Worm (Caenorhabditis elegans) whole organism, L4 larva: Measurements from ENCODE around the gene cnt-2.
A peak's percentile ranks its signal among the peaks of the same experiment; 100 is the strongest.

Source experiments
- D1046.2 ChIP-seq: fragments of 200-800 bp; sonication (Bioruptor generic); IDR thresholded peaks from 2 replicates; pipeline ENCODE4 v1.3.6; 2022; ENCODE audit warnings: missing genetic modification characterization, missing compliant biosample characterization
- F10B5.3 ChIP-seq: sonication (generic microtip); optimal IDR thresholded peaks from 2 replicates; lab custom pipeline; 2016; ENCODE audit warnings: mild to moderate bottlenecking, missing genetic modification characterization, missing compliant biosample characterization
- F26F4.8 ChIP-seq: fragments of 200-800 bp; sonication (Bioruptor generic); conservative IDR thresholded peaks from 2 replicates; pipeline ENCODE4 v1.3.6; 2022; ENCODE audit warnings: missing genetic modification characterization, missing compliant biosample characterization
- R02D3.7 ChIP-seq: fragments of 150-350 bp; sonication (generic microtip); optimal IDR thresholded peaks from 3 replicates; lab custom pipeline; 2014; ENCODE audit warnings: missing biosample characterization, missing genetic modification characterization
- T20F7.1 ChIP-seq: fragments of 200-800 bp; sonication (Bioruptor generic); optimal IDR thresholded peaks from 2 replicates; lab custom pipeline; 2018; ENCODE audit warnings: mild to moderate bottlenecking, missing genetic modification characterization, missing compliant biosample characterization
- Y105C5A.15 ChIP-seq: fragments of 200-800 bp; sonication (Bioruptor generic); IDR thresholded peaks from 2 replicates; pipeline ENCODE4 v1.3.6; 2022; ENCODE audit warnings: missing genetic modification characterization, missing compliant biosample characterization
- Y5F2A.4 ChIP-seq: fragments of 200-800 bp; sonication (Bioruptor generic); optimal IDR thresholded peaks from 2 replicates; lab custom pipeline; 2018; ENCODE audit warnings: mild to moderate bottlenecking, missing genetic modification characterization, missing compliant biosample characterization
- Y75B8A.6 ChIP-seq: fragments of 200-800 bp; sonication (Bioruptor generic); IDR thresholded peaks from 2 replicates; pipeline ENCODE4 v1.3.6; 2022; ENCODE audit warnings: missing genetic modification reagents, missing genetic modification characterization, missing compliant biosample characterization
- ZK546.5 ChIP-seq, 2 experiments: sonication (generic microtip); optimal IDR thresholded peaks; 2 replicates each; lab custom pipeline; 2017; ENCODE audit warnings: missing biosample characterization in 2 of 2, missing genetic modification characterization in 2 of 2
- aha-1 ChIP-seq: fragments of 150-350 bp; peaks from one replicate; lab custom pipeline; 2014; ENCODE audit warnings: missing biosample characterization, missing genetic modification characterization
- arid-1 ChIP-seq: fragments of 200-800 bp; sonication (Bioruptor generic); conservative IDR thresholded peaks from 2 replicates; pipeline ENCODE4 v1.3.6; 2022; ENCODE audit warnings: missing genetic modification reagents, missing genetic modification characterization, missing compliant biosample characterization
- attf-4 ChIP-seq: sonication (generic microtip); optimal IDR thresholded peaks from 3 replicates; lab custom pipeline; 2017; ENCODE audit warnings: missing biosample characterization, missing genetic modification characterization
- ceh-28 ChIP-seq: fragments of 150-350 bp; optimal IDR thresholded peaks from 2 replicates; lab custom pipeline; 2014; ENCODE audit warnings: missing biosample characterization, missing genetic modification reagents, missing genetic modification characterization
- ceh-32 ChIP-seq: sonication (generic microtip); optimal IDR thresholded peaks from 2 replicates; lab custom pipeline; 2016; ENCODE audit warnings: mild to moderate bottlenecking, missing genetic modification characterization, missing compliant biosample characterization; ENCODE audit not compliant: poor library complexity
- ceh-82 ChIP-seq: sonication (generic microtip); optimal IDR thresholded peaks from 2 replicates; lab custom pipeline; 2017; ENCODE audit warnings: missing biosample characterization, missing genetic modification characterization
- ces-1 ChIP-seq: fragments of 150-350 bp; sonication (generic microtip); optimal IDR thresholded peaks from 4 replicates; lab custom pipeline; 2014; ENCODE audit warnings: missing biosample characterization, missing genetic modification reagents, missing genetic modification characterization
- daf-19 ChIP-seq: fragments of 200-800 bp; sonication (Bioruptor generic); conservative IDR thresholded peaks from 2 replicates; pipeline ENCODE4 v1.3.6; 2022; ENCODE audit warnings: missing genetic modification characterization, missing compliant biosample characterization
- dmd-6 ChIP-seq: fragments of 200-800 bp; sonication (Bioruptor generic); IDR thresholded peaks from 2 replicates; pipeline ENCODE4 v1.3.6; 2022; ENCODE audit warnings: missing genetic modification reagents, missing genetic modification characterization, missing compliant biosample characterization
- dmd-8 ChIP-seq: fragments of 200-800 bp; sonication (Bioruptor generic); IDR thresholded peaks from 2 replicates; pipeline ENCODE4 v1.3.6; 2022; ENCODE audit warnings: missing genetic modification characterization, missing compliant biosample characterization
- dmd-9 ChIP-seq: fragments of 200-800 bp; sonication (Bioruptor generic); IDR thresholded peaks from 2 replicates; pipeline ENCODE4 v1.3.6; 2022; ENCODE audit warnings: missing genetic modification reagents, missing genetic modification characterization, missing compliant biosample characterization
- dve-1 ChIP-seq: sonication (generic microtip); optimal IDR thresholded peaks from 2 replicates; lab custom pipeline; 2017; ENCODE audit warnings: antibody characterized with exemption, mild to moderate bottlenecking, missing genetic modification characterization, missing compliant biosample characterization; ENCODE audit not compliant: insufficient read depth
- egl-43 ChIP-seq: fragments of 200-800 bp; sonication (Bioruptor generic); IDR thresholded peaks from 2 replicates; pipeline ENCODE4 v1.3.6; 2022; ENCODE audit warnings: missing genetic modification reagents, missing genetic modification characterization, missing compliant biosample characterization
- fkh-10 ChIP-seq: fragments of 150-350 bp; optimal IDR thresholded peaks from 2 replicates; lab custom pipeline; 2014; ENCODE audit warnings: missing biosample characterization, missing genetic modification reagents, missing genetic modification characterization
- gei-8 ChIP-seq: fragments of 200-800 bp; sonication (Bioruptor generic); optimal IDR thresholded peaks from 2 replicates; lab custom pipeline; 2018; ENCODE audit warnings: mild to moderate bottlenecking, missing genetic modification characterization, missing compliant biosample characterization
- hlh-11 ChIP-seq: fragments of 200-800 bp; sonication (Bioruptor generic); optimal IDR thresholded peaks from 2 replicates; lab custom pipeline; 2018; ENCODE audit warnings: mild to moderate bottlenecking, missing genetic modification characterization, missing compliant biosample characterization
- hlh-30 ChIP-seq: sonication (generic microtip); optimal IDR thresholded peaks from 2 replicates; lab custom pipeline; 2017; ENCODE audit warnings: antibody characterized with exemption, mild to moderate bottlenecking, missing genetic modification characterization, missing compliant biosample characterization; ENCODE audit not compliant: insufficient read depth
- hmg-1.1 ChIP-seq: fragments of 200-800 bp; sonication (Bioruptor generic); IDR thresholded peaks from 2 replicates; pipeline ENCODE4 v1.3.6; 2022; ENCODE audit warnings: missing genetic modification reagents, missing genetic modification characterization, missing compliant biosample characterization
- lin-15B ChIP-seq: fragments of 150-350 bp; sonication (generic microtip); optimal IDR thresholded peaks from 3 replicates; lab custom pipeline; 2014; ENCODE audit warnings: missing biosample characterization, missing genetic modification characterization
- lin-39 ChIP-seq: fragments of 150-350 bp; optimal IDR thresholded peaks from 2 replicates; lab custom pipeline; 2014; ENCODE audit warnings: missing biosample characterization, missing genetic modification reagents, missing genetic modification characterization
- lir-3 ChIP-seq: sonication (generic microtip); optimal IDR thresholded peaks from 2 replicates; lab custom pipeline; 2016; ENCODE audit warnings: mild to moderate bottlenecking, missing genetic modification characterization, missing compliant biosample characterization
- lsy-2 ChIP-seq, 2 experiments: fragments of 150-350 bp in 1 of 2; sonication (generic microtip) in 1 of 2; optimal IDR thresholded peaks; 2 replicates each; lab custom pipeline; 2014 to 2017; ENCODE audit warnings: missing biosample characterization in 2 of 2, missing genetic modification characterization in 2 of 2
- madf-5 ChIP-seq, 2 experiments: fragments of 200-800 bp; sonication (Bioruptor generic); IDR thresholded peaks; 2 replicates each; pipeline ENCODE4 v1.3.6; 2022; ENCODE audit warnings: missing compliant biosample characterization in 2 of 2, missing genetic modification characterization in 2 of 2
- mdl-1 ChIP-seq, 2 experiments: fragments of 150-350 bp in 1 of 2; sonication (generic microtip) in 1 of 2; optimal IDR thresholded peaks; 2 replicates each; lab custom pipeline; 2014 to 2017; ENCODE audit warnings: missing biosample characterization in 2 of 2, missing genetic modification characterization in 2 of 2
- mep-1 ChIP-seq: fragments of 150-350 bp; sonication (generic microtip); optimal IDR thresholded peaks from 3 replicates; lab custom pipeline; 2014; ENCODE audit warnings: missing biosample characterization, missing genetic modification characterization
- mxl-2 ChIP-seq: fragments of 200-800 bp; sonication (Bioruptor generic); conservative IDR thresholded peaks from 2 replicates; pipeline ENCODE4 v1.3.6; 2022; ENCODE audit warnings: missing genetic modification reagents, missing genetic modification characterization, missing compliant biosample characterization
- mxl-3 ChIP-seq: fragments of 200-800 bp; sonication (Bioruptor generic); optimal IDR thresholded peaks from 2 replicates; lab custom pipeline; 2018; ENCODE audit warnings: mild to moderate bottlenecking, missing genetic modification characterization, missing compliant biosample characterization
- nhr-102 ChIP-seq: sonication (generic microtip); optimal IDR thresholded peaks from 2 replicates; lab custom pipeline; 2016; ENCODE audit warnings: mild to moderate bottlenecking, missing genetic modification characterization, moderate library complexity, missing compliant biosample characterization
- nhr-28 ChIP-seq: fragments of 150-350 bp; optimal IDR thresholded peaks from 2 replicates; lab custom pipeline; 2014; ENCODE audit warnings: missing biosample characterization, missing genetic modification characterization
- nhr-42 ChIP-seq: fragments of 200-800 bp; sonication (Bioruptor generic); IDR thresholded peaks from 2 replicates; pipeline ENCODE4 v1.3.6; 2022; ENCODE audit warnings: missing genetic modification characterization, missing compliant biosample characterization
- nhr-48 ChIP-seq: sonication (generic microtip); optimal IDR thresholded peaks from 2 replicates; lab custom pipeline; 2016; ENCODE audit warnings: mild to moderate bottlenecking, missing genetic modification characterization, missing compliant biosample characterization
- nhr-6 ChIP-seq: fragments of 150-350 bp; optimal IDR thresholded peaks from 2 replicates; lab custom pipeline; 2014; ENCODE audit warnings: missing biosample characterization, missing genetic modification characterization
- nhr-77 ChIP-seq: fragments of 150-350 bp; optimal IDR thresholded peaks from 2 replicates; lab custom pipeline; 2014; ENCODE audit warnings: missing biosample characterization, missing genetic modification characterization
- php-3 ChIP-seq: fragments of 200-800 bp; sonication (Bioruptor generic); IDR thresholded peaks from 2 replicates; pipeline ENCODE4 v1.3.6; 2022; ENCODE audit warnings: missing genetic modification reagents, missing genetic modification characterization, missing compliant biosample characterization
- pqm-1 ChIP-seq: sonication (generic microtip); optimal IDR thresholded peaks from 2 replicates; lab custom pipeline; 2017; ENCODE audit warnings: missing biosample characterization, missing genetic modification characterization
- rbr-2 ChIP-seq: sonication (generic microtip); optimal IDR thresholded peaks from 2 replicates; lab custom pipeline; 2016; ENCODE audit warnings: missing genotype, missing genetic modification characterization, missing compliant biosample characterization
- saeg-2 ChIP-seq: fragments of 200-800 bp; sonication (Bioruptor generic); IDR thresholded peaks from 2 replicates; pipeline ENCODE4 v1.3.6; 2022; ENCODE audit warnings: missing genetic modification reagents, missing genetic modification characterization, missing compliant biosample characterization
- sdz-12 ChIP-seq: fragments of 200-800 bp; sonication (Bioruptor generic); optimal IDR thresholded peaks from 2 replicates; lab custom pipeline; 2018; ENCODE audit warnings: mild to moderate bottlenecking, missing genetic modification characterization, missing compliant biosample characterization
- set-16 ChIP-seq: fragments of 200-800 bp; sonication (Bioruptor generic); IDR thresholded peaks from 2 replicates; pipeline ENCODE4 v1.3.6; 2022; ENCODE audit warnings: missing genetic modification reagents, missing genetic modification characterization, missing compliant biosample characterization
- skn-1 ChIP-seq: fragments of 150-350 bp; optimal IDR thresholded peaks from 2 replicates; lab custom pipeline; 2014; ENCODE audit warnings: missing biosample characterization, missing genetic modification characterization
- spr-1 ChIP-seq: sonication (generic microtip); optimal IDR thresholded peaks from 2 replicates; lab custom pipeline; 2016; ENCODE audit warnings: mild to moderate bottlenecking, missing genetic modification characterization, missing compliant biosample characterization
- spr-3 ChIP-seq: fragments of 200-800 bp; sonication (Bioruptor generic); optimal IDR thresholded peaks from 2 replicates; lab custom pipeline; 2018; ENCODE audit warnings: mild to moderate bottlenecking, missing genetic modification characterization, missing compliant biosample characterization
- tra-1 ChIP-seq: fragments of 200-800 bp; sonication (Bioruptor generic); IDR thresholded peaks from 2 replicates; pipeline ENCODE4 v1.3.6; 2022; ENCODE audit warnings: missing genetic modification reagents, missing genetic modification characterization, missing compliant biosample characterization

cnt-2 gene

DNA sequence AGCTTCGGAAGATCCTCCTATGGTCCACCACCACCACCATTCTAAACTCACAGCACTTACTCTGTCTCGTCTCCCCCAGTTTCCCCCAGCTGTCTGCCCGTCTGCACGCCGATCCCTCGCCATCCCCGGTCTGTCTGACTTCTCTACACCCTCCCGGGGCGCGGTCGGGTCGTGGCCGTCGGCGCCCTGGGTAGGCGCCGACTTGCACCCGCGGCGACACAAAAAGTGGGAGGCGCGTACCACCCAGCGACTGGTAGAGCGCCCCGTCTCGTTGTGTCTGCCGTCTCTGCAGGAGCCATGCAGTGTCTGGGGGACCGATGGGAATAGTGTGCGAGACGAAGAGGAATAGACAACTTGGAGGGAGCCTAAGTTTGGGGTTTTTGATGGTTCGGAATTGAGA lies 20.8 kb upstream of the cnt-2 start (continued):
- TF ChIP-seq hmg-1.1: peak; percentile 92
- TF ChIP-seq R02D3.7 (tag; lab: Kevin White, UChicago): no peak
- TF ChIP-seq php-3 (GFP tag; lab: Robert Waterston, UW): peak; percentile 72; the same call in 1 of the 2 replicates
- no peak for TF ChIP-seq ces-1
- no peak for TF ChIP-seq T20F7.1 (GFP tag; lab: Kevin White, UChicago)
- peak; percentile 100 for TF ChIP-seq set-16 (GFP tag; lab: Robert Waterston, UW)
- peak; percentile 41; the same call in 1 of the 2 replicates for TF ChIP-seq dmd-9 (GFP tag; lab: Robert Waterston, UW)
- TF ChIP-seq pqm-1: no peak
- 0 out of 2 replicates have a peak, but pooled peaks have one; percentile 50 for TF ChIP-seq Y105C5A.15
- no peak for TF ChIP-seq madf-5 (GFP tag; IDR thresholded peaks at IDR 0.05; lab: Robert Waterston, UW)
- peak; percentile 24 for TF ChIP-seq ceh-28
- peak; percentile 93 for TF ChIP-seq nhr-6 (tag; lab: Kevin White, UChicago)
- no peak for TF ChIP-seq D1046.2 (GFP tag; lab: Robert Waterston, UW)
- peak; percentile 97 for TF ChIP-seq hlh-11
- no peak for TF ChIP-seq lir-3
- peak; percentile 71 for TF ChIP-seq dmd-6 (GFP tag; lab: Robert Waterston, UW)
- peak; percentile 95 for TF ChIP-seq egl-43 (GFP tag; lab: Robert Waterston, UW)
- TF ChIP-seq ceh-32 (tag; lab: Kevin White, UChicago): no peak
- TF ChIP-seq Y5F2A.4 (GFP tag; lab: Kevin White, UChicago): no peak
- TF ChIP-seq nhr-28 (tag; lab: Kevin White, UChicago): peak; percentile 74
- peak; percentile 76 for TF ChIP-seq spr-3 (GFP tag; lab: Kevin White, UChicago)
- peak; percentile 93 for TF ChIP-seq dve-1 (tag; lab: Kevin White, UChicago)
- peak; percentile 82 for TF ChIP-seq nhr-42 (GFP tag; lab: Robert Waterston, UW)
- no peak for TF ChIP-seq lin-39
- TF ChIP-seq attf-4 (tag; lab: Kevin White, UChicago): no peak
- peak; percentile 60; the same call in 1 of the 2 replicates for TF ChIP-seq arid-1
- TF ChIP-seq mep-1 (tag; lab: Kevin White, UChicago): peak; percentile 94
- no peak for TF ChIP-seq mxl-2 (GFP tag; lab: Robert Waterston, UW)
- no peak for TF ChIP-seq sdz-12 (GFP tag; lab: Kevin White, UChicago)
- no peak for TF ChIP-seq skn-1 (tag; lab: Kevin White, UChicago)
- TF ChIP-seq Y75B8A.6 (GFP tag; lab: Robert Waterston, UW): no peak
- TF ChIP-seq daf-19 (GFP tag; lab: Robert Waterston, UW): no peak
- peak; percentile 7 for TF ChIP-seq F10B5.3 (tag; lab: Kevin White, UChicago)
- peak in 1 of 2 experiments; percentile 33 for TF ChIP-seq ZK546.5 (tag; optimal IDR thresholded peaks at IDR 0.05; lab: Kevin White, UChicago)
- peak; percentile 90 for TF ChIP-seq mxl-3 (GFP tag; lab: Kevin White, UChicago)
- TF ChIP-seq mdl-1 (tag; optimal IDR thresholded peaks at IDR 0.05; lab: Kevin White, UChicago): peak; percentile 85 to 89
- TF ChIP-seq nhr-102 (tag; lab: Kevin White, UChicago): peak; percentile 84
- peak; percentile 50 for TF ChIP-seq nhr-77 (tag; lab: Kevin White, UChicago)
- TF ChIP-seq gei-8 (GFP tag; lab: Kevin White, UChicago): no peak
- TF ChIP-seq F26F4.8 (GFP tag; lab: Robert Waterston, UW): no peak
- TF ChIP-seq nhr-48: peak; percentile 84
- peak; percentile 84 for TF ChIP-seq hlh-30 (tag; lab: Kevin White, UChicago)
- TF ChIP-seq fkh-10 (GFP tag; lab: Kevin White, UChicago): peak; percentile 21
- TF ChIP-seq lin-15B (tag; lab: Kevin White, UChicago): no peak
- peak; percentile 71 to 87 for TF ChIP-seq lsy-2 (tag; optimal IDR thresholded peaks at IDR 0.05; lab: Kevin White, UChicago)
- 0 out of 2 replicates have a peak, but pooled peaks have one; percentile 50 for TF ChIP-seq dmd-8
- peak; percentile 88 for TF ChIP-seq saeg-2 (GFP tag; lab: Robert Waterston, UW)
- TF ChIP-seq rbr-2 (tag; lab: Kevin White, UChicago): peak; percentile 92
- peak; percentile 73 for TF ChIP-seq tra-1 (GFP tag; lab: Robert Waterston, UW)
- TF ChIP-seq aha-1 (tag; lab: Kevin White, UChicago): peak; percentile 99
- peak; percentile 80 for TF ChIP-seq spr-1
- no peak for TF ChIP-seq ceh-82 (tag; lab: Kevin White, UChicago)
